Worm (Caenorhabditis elegans): ENCODE results near the gene let-756.
A peak's percentile ranks its signal among the peaks of the same experiment; 100 is the strongest.

Gene let-756

ce11 chrIII:6411430-6411829, 4.5 kb downstream of the let-756 start:
- TF ChIP-seq tbx-2 (tag; optimal IDR thresholded peaks at IDR 0.05) (no peak), zip-4 (GFP tag; optimal IDR thresholded peaks at IDR 0.05) (no peak), pqm-1 (tag; optimal IDR thresholded peaks at IDR 0.05) (no peak), snu-23 (GFP tag; optimal IDR thresholded peaks at IDR 0.05) (peak; percentile 11), Y116A8C.19 (tag; optimal IDR thresholded peaks at IDR 0.05; ENCODE audit: borderline replicate concordance) (no peak), pag-3 (tag; optimal IDR thresholded peaks at IDR 0.05; ENCODE audit: borderline replicate concordance, insufficient read depth) (no peak), unc-130 (tag; optimal IDR thresholded peaks at IDR 0.05) (no peak), lir-3 (tag; optimal IDR thresholded peaks at IDR 0.05; ENCODE audit: poor library complexity) (no peak), tlp-1 (tag; optimal IDR thresholded peaks at IDR 0.05) (no peak), dsc-1 (tag; optimal IDR thresholded peaks at IDR 0.05) (no peak), nhr-84 (tag; optimal IDR thresholded peaks at IDR 0.05) (no peak), hlh-4 (tag; optimal IDR thresholded peaks at IDR 0.05) (no peak), C34B4.2 (tag; optimal IDR thresholded peaks at IDR 0.05) (no peak), swsn-7 (tag; optimal IDR thresholded peaks at IDR 0.05) (no peak), unc-62 (GFP tag; optimal IDR thresholded peaks at IDR 0.05) (no peak), zag-1 (tag; optimal IDR thresholded peaks at IDR 0.05) (no peak), xbp-1 (tag; optimal IDR thresholded peaks at IDR 0.05) (no peak), C04F5.9 (tag; optimal IDR thresholded peaks at IDR 0.05) (no peak), nhr-71 (tag; optimal IDR thresholded peaks at IDR 0.05) (peak; percentile 35), nhr-11 (tag; optimal IDR thresholded peaks at IDR 0.05) (no peak), egl-27 (tag; optimal IDR thresholded peaks at IDR 0.05) (no peak), ama-1 (optimal IDR thresholded peaks at IDR 0.05) (no peak), blmp-1 (tag; optimal IDR thresholded peaks at IDR 0.05) (peak; percentile 33), lin-15B (tag; optimal IDR thresholded peaks at IDR 0.05) (no peak), nhr-85 (tag) (peak; percentile 61), lin-39 (tag; optimal IDR thresholded peaks at IDR 0.05) (no peak), elt-3 (tag; optimal IDR thresholded peaks at IDR 0.05) (peak in 1 of 6 experiments; percentile 32), fkh-10 (GFP tag; optimal IDR thresholded peaks at IDR 0.05) (no peak), dpl-1 (GFP tag; optimal IDR thresholded peaks at IDR 0.05) (no peak), efl-3 (GFP tag; optimal IDR thresholded peaks at IDR 0.05) (no peak), grh-1 (GFP tag; IDR thresholded peaks at IDR 0.05) (no peak), mab-9 (GFP tag; IDR thresholded peaks at IDR 0.05) (no peak), ces-1 (GFP tag; optimal IDR thresholded peaks at IDR 0.05) (no peak), ztf-11 (tag; optimal IDR thresholded peaks at IDR 0.05) (no peak), hlh-17 (GFP tag; optimal IDR thresholded peaks at IDR 0.05; ENCODE audit: borderline replicate concordance) (no peak), lin-13 (GFP tag; optimal IDR thresholded peaks at IDR 0.05) (no peak), alr-1 (tag; optimal IDR thresholded peaks at IDR 0.05; ENCODE audit: borderline replicate concordance) (no peak), ets-5 (GFP tag; IDR thresholded peaks at IDR 0.05) (no peak), ceh-8 (GFP tag; optimal IDR thresholded peaks at IDR 0.05) (no peak), nhr-28 (tag; optimal IDR thresholded peaks at IDR 0.05) (no peak), F16B12.6 (tag; optimal IDR thresholded peaks at IDR 0.05) (no peak), lin-35 (GFP tag; optimal IDR thresholded peaks at IDR 0.05) (peak in 1 of 2 experiments; percentile 29), unc-86 (tag; optimal IDR thresholded peaks at IDR 0.05) (no peak), egl-13 (tag; optimal IDR thresholded peaks at IDR 0.05) (no peak), rnt-1 (tag; optimal IDR thresholded peaks at IDR 0.05) (no peak), sup-37 (GFP tag; optimal IDR thresholded peaks at IDR 0.05) (no peak), fkh-8 (tag; optimal IDR thresholded peaks at IDR 0.05) (no peak), nhr-20 (tag; optimal IDR thresholded peaks at IDR 0.05) (no peak), skn-1 (tag; optimal IDR thresholded peaks at IDR 0.05) (no peak), ceh-63 (GFP tag; optimal IDR thresholded peaks at IDR 0.05) (no peak), mep-1 (tag; optimal IDR thresholded peaks at IDR 0.05) (no peak), aly-2 (tag; optimal IDR thresholded peaks at IDR 0.05) (no peak), ceh-90 (tag; optimal IDR thresholded peaks at IDR 0.05) (no peak)

Measured in whole organism, L1 larva.